Worm (Caenorhabditis elegans) whole organism, young adult: Measurements from ENCODE around the gene twk-45.
A peak's percentile ranks its signal among the peaks of the same experiment; 100 is the strongest.

Experiments used
- D2030.7 ChIP-seq: fragments of 200-800 bp; sonication (Bioruptor generic); IDR thresholded peaks from 2 replicates; pipeline ENCODE4 v1.3.6; 2022; ENCODE audit warnings: missing genetic modification reagents, missing genetic modification characterization, missing compliant biosample characterization
- F10E7.11 ChIP-seq: sonication (generic microtip); optimal IDR thresholded peaks from 2 replicates; lab custom pipeline; 2017; ENCODE audit warnings: mild to moderate bottlenecking, missing genetic modification characterization, moderate library complexity, missing compliant biosample characterization
- F33H1.4 ChIP-seq: fragments of 200-800 bp; sonication (Bioruptor generic); IDR thresholded peaks from 2 replicates; pipeline ENCODE4 v1.3.6; 2022; ENCODE audit warnings: missing genetic modification reagents, missing genetic modification characterization, missing compliant biosample characterization
- F52B5.7 ChIP-seq: sonication (generic microtip); optimal IDR thresholded peaks from 2 replicates; lab custom pipeline; 2016; ENCODE audit warnings: mild to moderate bottlenecking, missing genetic modification characterization, missing compliant biosample characterization
- F55B11.4 ChIP-seq: sonication (generic microtip); optimal IDR thresholded peaks from 2 replicates; lab custom pipeline; 2016; ENCODE audit warnings: missing compliant biosample characterization, missing genetic modification characterization, borderline replicate concordance; ENCODE audit not compliant: insufficient read depth
- F57C9.4 ChIP-seq: sonication (generic microtip); optimal IDR thresholded peaks from 2 replicates; lab custom pipeline; 2017; ENCODE audit warnings: mild to moderate bottlenecking, missing genetic modification characterization, missing compliant biosample characterization
- Y53G8AR.9 ChIP-seq: fragments of 200-800 bp; sonication (Bioruptor generic); conservative IDR thresholded peaks from 2 replicates; pipeline ENCODE4 v1.3.6; 2022; ENCODE audit warnings: missing genetic modification reagents, missing genetic modification characterization, missing compliant biosample characterization
- Y56A3A.18 ChIP-seq: fragments of 200-800 bp; sonication (Bioruptor generic); IDR thresholded peaks from 2 replicates; pipeline ENCODE4 v1.3.6; 2022; ENCODE audit warnings: missing genetic modification reagents, missing genetic modification characterization, missing compliant biosample characterization
- Y79H2A.3 ChIP-seq: fragments of 200-800 bp; sonication (Bioruptor generic); conservative IDR thresholded peaks from 2 replicates; pipeline ENCODE4 v1.3.6; 2022; ENCODE audit warnings: missing genetic modification reagents, missing genetic modification characterization, missing compliant biosample characterization
- Y95B8A.8 ChIP-seq: fragments of 200-800 bp; sonication (Bioruptor generic); IDR thresholded peaks from 2 replicates; pipeline ENCODE4 v1.3.6; 2022; ENCODE audit warnings: missing genetic modification reagents, missing genetic modification characterization, missing compliant biosample characterization
- ZK185.1 ChIP-seq: sonication (generic microtip); optimal IDR thresholded peaks from 2 replicates; lab custom pipeline; 2016; ENCODE audit warnings: mild to moderate bottlenecking, missing genetic modification characterization, missing compliant biosample characterization; ENCODE audit not compliant: poor library complexity, severe bottlenecking
- akir-1 ChIP-seq: fragments of 200-800 bp; sonication (Bioruptor generic); optimal IDR thresholded peaks from 2 replicates; lab custom pipeline; 2018; ENCODE audit warnings: mild to moderate bottlenecking, missing genetic modification characterization, moderate library complexity, missing compliant biosample characterization
- aptf-2 ChIP-seq: fragments of 200-800 bp; sonication (Bioruptor generic); conservative IDR thresholded peaks from 2 replicates; pipeline ENCODE4 v1.3.6; 2022; ENCODE audit warnings: missing genetic modification reagents, missing genetic modification characterization, missing compliant biosample characterization
- athp-1 ChIP-seq: sonication (generic microtip); optimal IDR thresholded peaks from 2 replicates; lab custom pipeline; 2017; ENCODE audit warnings: mild to moderate bottlenecking, missing genetic modification characterization, missing compliant biosample characterization
- attf-3 ChIP-seq: fragments of 200-800 bp; sonication (Bioruptor generic); conservative IDR thresholded peaks from 2 replicates; pipeline ENCODE4 v1.3.6; 2022; ENCODE audit warnings: missing genetic modification reagents, missing genetic modification characterization, missing compliant biosample characterization
- bed-1 ChIP-seq: fragments of 200-800 bp; sonication (Bioruptor generic); IDR thresholded peaks from 2 replicates; pipeline ENCODE4 v1.3.6; 2022; ENCODE audit warnings: missing genetic modification reagents, missing genetic modification characterization, missing compliant biosample characterization
- ccch-3 ChIP-seq: fragments of 200-800 bp; sonication (Bioruptor generic); optimal IDR thresholded peaks from 2 replicates; lab custom pipeline; 2018; ENCODE audit warnings: mild to moderate bottlenecking, missing genetic modification characterization, missing compliant biosample characterization
- cebp-1 ChIP-seq, 2 experiments: fragments of 200-800 bp in 1 of 2; sonication (Bioruptor generic) in 1 of 2; sonication (generic microtip) in 1 of 2; IDR thresholded peaks in 1 of 2; optimal IDR thresholded peaks in 1 of 2; 2 replicates each; pipeline versions ENCODE4 v1.3.6 to Lab custom; 2017 to 2022; ENCODE audit warnings: missing compliant biosample characterization in 2 of 2, missing genetic modification characterization in 2 of 2, mild to moderate bottlenecking in 1 of 2, missing genetic modification reagents in 1 of 2, moderate library complexity in 1 of 2
- ceh-58 ChIP-seq: fragments of 200-800 bp; sonication (Bioruptor generic); IDR thresholded peaks from 2 replicates; pipeline ENCODE4 v1.3.6; 2022; ENCODE audit warnings: missing genetic modification characterization, missing compliant biosample characterization
- ceh-91 ChIP-seq: fragments of 200-800 bp; sonication (Bioruptor generic); IDR thresholded peaks from 2 replicates; pipeline ENCODE4 v1.3.6; 2022; ENCODE audit warnings: missing genetic modification reagents, missing genetic modification characterization, missing compliant biosample characterization
- chd-7 ChIP-seq: sonication (generic microtip); optimal IDR thresholded peaks from 2 replicates; lab custom pipeline; 2016; ENCODE audit warnings: mild to moderate bottlenecking, missing genetic modification characterization, moderate library complexity, missing compliant biosample characterization
- die-1 ChIP-seq: sonication (generic microtip); optimal IDR thresholded peaks from 2 replicates; lab custom pipeline; 2016; ENCODE audit warnings: missing genotype, mild to moderate bottlenecking, missing genetic modification characterization, missing compliant biosample characterization
- ekl-4 ChIP-seq: fragments of 200-800 bp; sonication (Bioruptor generic); IDR thresholded peaks from 2 replicates; pipeline ENCODE4 v1.3.6; 2022; ENCODE audit warnings: missing genetic modification reagents, missing genetic modification characterization, missing compliant biosample characterization
- fkh-3 ChIP-seq: sonication (generic microtip); optimal IDR thresholded peaks from 2 replicates; lab custom pipeline; 2016; ENCODE audit warnings: mild to moderate bottlenecking, missing genetic modification characterization, missing compliant biosample characterization
- gei-17 ChIP-seq: fragments of 200-800 bp; sonication (Bioruptor generic); optimal IDR thresholded peaks from 2 replicates; lab custom pipeline; 2018; ENCODE audit warnings: mild to moderate bottlenecking, missing genetic modification characterization, missing compliant biosample characterization
- hlh-12 ChIP-seq: sonication (generic microtip); optimal IDR thresholded peaks from 2 replicates; lab custom pipeline; 2016; ENCODE audit warnings: missing genetic modification characterization, missing compliant biosample characterization
- hlh-26 ChIP-seq: fragments of 200-800 bp; sonication (Bioruptor generic); conservative IDR thresholded peaks from 2 replicates; pipeline ENCODE4 v1.3.6; 2022; ENCODE audit warnings: missing genetic modification reagents, missing genetic modification characterization, missing compliant biosample characterization
- hmg-20 ChIP-seq: fragments of 200-800 bp; sonication (Bioruptor generic); IDR thresholded peaks from 2 replicates; pipeline ENCODE4 v1.3.6; 2022; ENCODE audit warnings: missing genetic modification reagents, missing genetic modification characterization, missing compliant biosample characterization
- let-607 ChIP-seq, 2 experiments: fragments of 200-800 bp in 1 of 2; sonication (Bioruptor generic) in 1 of 2; sonication (generic microtip) in 1 of 2; optimal IDR thresholded peaks; 2 replicates each; lab custom pipeline; 2016 to 2018; ENCODE audit warnings: mild to moderate bottlenecking in 2 of 2, missing compliant biosample characterization in 2 of 2, missing genetic modification characterization in 2 of 2, moderate library complexity in 2 of 2, missing genotype in 1 of 2
- lin-26 ChIP-seq: fragments of 200-800 bp; sonication (Bioruptor generic); IDR thresholded peaks from 2 replicates; pipeline ENCODE4 v1.3.6; 2022; ENCODE audit warnings: missing genetic modification reagents, missing genetic modification characterization, missing compliant biosample characterization
- lin-40 ChIP-seq: sonication (generic microtip); optimal IDR thresholded peaks from 2 replicates; lab custom pipeline; 2016; ENCODE audit warnings: missing genetic modification characterization, mild to moderate bottlenecking, missing compliant biosample characterization, missing genotype, missing genetic modification reagents
- lin-54 ChIP-seq: fragments of 200-800 bp; sonication (Bioruptor generic); optimal IDR thresholded peaks from 2 replicates; lab custom pipeline; 2018; ENCODE audit warnings: mild to moderate bottlenecking, missing genetic modification characterization, missing compliant biosample characterization
- madf-3 ChIP-seq: fragments of 200-800 bp; sonication (Bioruptor generic); IDR thresholded peaks from 2 replicates; pipeline ENCODE4 v1.3.6; 2022; ENCODE audit warnings: missing genetic modification reagents, missing genetic modification characterization, missing compliant biosample characterization
- madf-8 ChIP-seq: fragments of 200-800 bp; sonication (Bioruptor generic); conservative IDR thresholded peaks from 2 replicates; pipeline ENCODE4 v1.3.6; 2022; ENCODE audit warnings: missing genetic modification reagents, missing genetic modification characterization, missing compliant biosample characterization
- mes-4 ChIP-seq: sonication (generic microtip); optimal IDR thresholded peaks from 2 replicates; lab custom pipeline; 2016; ENCODE audit warnings: missing genotype, missing genetic modification characterization, missing compliant biosample characterization
- nfya-2 ChIP-seq: fragments of 200-800 bp; sonication (Bioruptor generic); IDR thresholded peaks from 2 replicates; pipeline ENCODE4 v1.3.6; 2022; ENCODE audit warnings: missing genetic modification reagents, missing genetic modification characterization, missing compliant biosample characterization
- nfyb-1 ChIP-seq: fragments of 200-800 bp; sonication (Bioruptor generic); IDR thresholded peaks from 2 replicates; pipeline ENCODE4 v1.3.6; 2022; ENCODE audit warnings: missing genetic modification reagents, missing genetic modification characterization, missing compliant biosample characterization
- pha-4 ChIP-seq: fragments of 150-350 bp; sonication (generic microtip); optimal IDR thresholded peaks from 2 replicates; lab custom pipeline; 2014; ENCODE audit warnings: missing biosample characterization, missing genetic modification reagents, missing genetic modification characterization
- repo-1 ChIP-seq: sonication (generic microtip); optimal IDR thresholded peaks from 2 replicates; lab custom pipeline; 2017; ENCODE audit warnings: mild to moderate bottlenecking, missing genetic modification characterization, missing compliant biosample characterization
- rpc-1 ChIP-seq, 2 experiments: fragments of 150-350 bp in 1 of 2; sonication (generic microtip) in 1 of 2; optimal IDR thresholded peaks; 2 replicates each; lab custom pipeline; 2014 to 2018; ENCODE audit warnings: missing biosample characterization in 1 of 2, missing genetic modification characterization in 1 of 2, missing genetic modification reagents in 1 of 2, missing genotype in 1 of 2
- sea-2 ChIP-seq: fragments of 200-800 bp; sonication (Bioruptor generic); IDR thresholded peaks from 2 replicates; pipeline ENCODE4 v1.3.6; 2022; ENCODE audit warnings: missing genetic modification characterization, missing compliant biosample characterization
- snpc-4 ChIP-seq, 5 experiments: fragments of 150-350 bp in 1 of 5; sonication (generic microtip) in 4 of 5; optimal IDR thresholded peaks; 2 replicates each; lab custom pipeline; 2014 to 2018; ENCODE audit warnings: missing genetic modification characterization in 5 of 5, missing biosample characterization in 3 of 5, antibody characterized with exemption in 2 of 5, mild to moderate bottlenecking in 2 of 5, missing compliant biosample characterization in 2 of 5, missing genotype in 2 of 5, moderate library complexity in 2 of 5, missing genetic modification reagents in 1 of 5
- tbx-9 ChIP-seq: sonication (generic microtip); optimal IDR thresholded peaks from 2 replicates; lab custom pipeline; 2016; ENCODE audit warnings: borderline replicate concordance, missing genetic modification characterization, inconsistent platforms, missing compliant biosample characterization
- unc-130 ChIP-seq: sonication (generic microtip); optimal IDR thresholded peaks from 2 replicates; lab custom pipeline; 2016; ENCODE audit warnings: missing genetic modification reagents, missing genetic modification characterization, missing compliant biosample characterization
- xnd-1 ChIP-seq: sonication (generic microtip); optimal IDR thresholded peaks from 2 replicates; lab custom pipeline; 2016; ENCODE audit warnings: missing genotype, missing genetic modification reagents, missing genetic modification characterization, missing compliant biosample characterization
- ztf-18 ChIP-seq: sonication (generic microtip); optimal IDR thresholded peaks from 2 replicates; lab custom pipeline; 2016; ENCODE audit warnings: missing genotype, mild to moderate bottlenecking, missing genetic modification characterization, missing compliant biosample characterization
- ztf-26 ChIP-seq: sonication (generic microtip); optimal IDR thresholded peaks from 2 replicates; lab custom pipeline; 2017; ENCODE audit warnings: missing genetic modification characterization, missing compliant biosample characterization

twk-45 gene

DNA sequence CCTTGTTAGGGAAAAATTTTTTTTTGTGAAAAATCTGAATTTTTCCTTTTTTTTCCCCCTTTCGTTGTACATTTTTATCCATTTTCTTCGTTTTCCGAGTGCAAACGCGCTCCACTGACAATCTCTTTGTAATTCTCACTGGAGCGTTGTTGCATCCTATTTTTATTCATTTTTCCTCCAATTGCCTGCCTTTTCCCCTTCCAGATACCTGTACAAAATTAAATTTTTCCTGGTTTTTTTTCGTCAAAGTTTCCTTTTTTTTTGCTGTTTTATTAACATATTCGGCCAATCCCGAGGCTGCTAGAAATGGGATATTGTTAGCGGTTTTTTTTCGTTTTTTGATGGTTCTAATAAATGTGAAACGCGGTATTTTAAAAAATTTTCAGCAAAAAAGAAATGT is 9.7 kb upstream of the twk-45 start (continued):
- TF ChIP-seq lin-26 (GFP tag; lab: Robert Waterston, UW) (no peak), unc-130 (peak; percentile 39), F52B5.7 (peak; percentile 89), ZK185.1 (tag; lab: Kevin White, UChicago) (peak; percentile 30), attf-3 (GFP tag; lab: Robert Waterston, UW) (no peak), ekl-4 (GFP tag; lab: Robert Waterston, UW) (peak; percentile 56), repo-1 (tag; lab: Kevin White, UChicago) (peak; percentile 30), aptf-2 (no peak), gei-17 (no peak), F55B11.4 (tag; lab: Kevin White, UChicago) (no peak), Y56A3A.18 (GFP tag; lab: Robert Waterston, UW) (peak; percentile 56; the same call in 1 of the 2 replicates), ceh-58 (0 out of 2 replicates have a peak, but pooled peaks have one; percentile 63), D2030.7 (peak; percentile 42; the same call in 1 of the 2 replicates), hlh-26 (GFP tag; lab: Robert Waterston, UW) (no peak), athp-1 (tag; lab: Kevin White, UChicago) (peak; percentile 94), lin-40 (tag; lab: Kevin White, UChicago) (peak; percentile 19), F10E7.11 (tag; lab: Kevin White, UChicago) (peak; percentile 67), Y53G8AR.9 (GFP tag; lab: Robert Waterston, UW) (0 out of 2 replicates have a peak, but pooled peaks have one; percentile 42), snpc-4 (GFP tag; optimal IDR thresholded peaks at IDR 0.05; lab: Kevin White, UChicago) (no peak), snpc-4 (tag; optimal IDR thresholded peaks at IDR 0.05; lab: Kevin White, UChicago) (peak in 2 of 4 experiments; percentile 27 to 37), nfya-2 (no peak), die-1 (peak; percentile 37), tbx-9 (tag; lab: Kevin White, UChicago) (no peak), cebp-1 (GFP tag; IDR thresholded peaks at IDR 0.05; lab: Robert Waterston, UW) (no peak), cebp-1 (tag; optimal IDR thresholded peaks at IDR 0.05; lab: Kevin White, UChicago) (peak; percentile 43), ccch-3 (GFP tag; lab: Kevin White, UChicago) (no peak), hmg-20 (GFP tag; lab: Robert Waterston, UW) (no peak), sea-2 (GFP tag; lab: Robert Waterston, UW) (no peak), lin-54 (GFP tag; lab: Kevin White, UChicago) (peak; percentile 21), ceh-91 (0 out of 2 replicates have a peak, but pooled peaks have one; percentile 31), madf-8 (no peak), nfyb-1 (GFP tag; lab: Robert Waterston, UW) (peak; percentile 24; the same call in 1 of the 2 replicates), let-607 (tag; optimal IDR thresholded peaks at IDR 0.05; lab: Kevin White, UChicago) (no peak), akir-1 (GFP tag; lab: Kevin White, UChicago) (no peak)

DNA sequence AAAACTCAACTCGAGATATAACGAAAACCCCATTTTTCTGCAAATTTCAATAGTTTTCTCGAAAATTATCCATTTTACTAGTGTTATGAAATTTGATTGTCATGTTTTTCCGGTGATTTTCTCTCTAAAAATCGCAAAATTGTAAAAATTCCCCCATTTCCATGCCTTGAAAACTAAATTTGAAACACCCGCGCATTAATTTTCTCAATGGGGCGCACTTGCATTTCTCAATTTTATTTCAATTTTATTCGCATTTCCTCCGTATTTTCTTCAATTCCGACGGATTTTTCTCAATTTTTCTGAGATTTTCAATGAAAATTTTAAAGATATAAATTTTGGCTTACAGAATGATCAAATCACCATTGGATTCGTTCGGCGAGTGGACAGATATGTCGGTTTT is 3.4 kb upstream of the twk-45 start, which contains the start of gene Y71H2AM.3:
TSS of gene Y71H2AM.3 (plus strand) at position 347 of the 400 bp plus-strand sequence.
- TF ChIP-seq mes-4 (tag; lab: Kevin White, UChicago): no peak
- TF ChIP-seq ztf-26 (tag; lab: Kevin White, UChicago): no peak
- TF ChIP-seq bed-1 (GFP tag; lab: Robert Waterston, UW): no peak
- TF ChIP-seq xnd-1 (tag; lab: Kevin White, UChicago): no peak
- TF ChIP-seq ztf-18 (tag; lab: Kevin White, UChicago): no peak
- peak; percentile 93 for TF ChIP-seq lin-54 (GFP tag; lab: Kevin White, UChicago)
- no peak for TF ChIP-seq chd-7
- TF ChIP-seq F57C9.4 (tag; lab: Kevin White, UChicago): no peak
- no peak for TF ChIP-seq rpc-1 (optimal IDR thresholded peaks at IDR 0.05; lab: Kevin White, UChicago)
- TF ChIP-seq rpc-1 (tag; optimal IDR thresholded peaks at IDR 0.05; lab: Kevin White, UChicago): no peak
- no peak for TF ChIP-seq attf-3 (GFP tag; lab: Robert Waterston, UW)
- no peak for TF ChIP-seq Y56A3A.18 (GFP tag; lab: Robert Waterston, UW)
- TF ChIP-seq madf-3 (GFP tag; lab: Robert Waterston, UW): no peak
- no peak for TF ChIP-seq Y79H2A.3 (GFP tag; lab: Robert Waterston, UW)
- TF ChIP-seq fkh-3 (tag; lab: Kevin White, UChicago): no peak
- TF ChIP-seq Y95B8A.8: no peak
- no peak for TF ChIP-seq D2030.7
- TF ChIP-seq F33H1.4 (GFP tag; lab: Robert Waterston, UW): peak; percentile 9; the same call in 1 of the 2 replicates
- TF ChIP-seq athp-1 (tag; lab: Kevin White, UChicago): no peak
- TF ChIP-seq pha-4 (tag; lab: Kevin White, UChicago): no peak
- no peak for TF ChIP-seq hlh-12
